Worm (Caenorhabditis elegans): Measurements from ENCODE around the gene hrg-3.

hrg-3 gene

ce11 chrV:9801965-9802364 lies 45.7 kb downstream of the hrg-3 start, which contains the start of gene F46B6.10:
Gene F46B6.10 (minus strand): TSS chrV:9802065.
- TF ChIP-seq C16A3.4 (tag; optimal IDR thresholded peaks at IDR 0.05): no peak
- no peak for TF ChIP-seq isw-1 (GFP tag; IDR thresholded peaks at IDR 0.05)
- TF ChIP-seq zip-4 (GFP tag; optimal IDR thresholded peaks at IDR 0.05): no peak
- TF ChIP-seq mef-2 (tag; optimal IDR thresholded peaks at IDR 0.05): no peak
- no peak for TF ChIP-seq sox-4 (tag; optimal IDR thresholded peaks at IDR 0.05)
- no peak for TF ChIP-seq hpl-2 (GFP tag; optimal IDR thresholded peaks at IDR 0.05)
- no peak for TF ChIP-seq C34B4.2 (tag; optimal IDR thresholded peaks at IDR 0.05)
- no peak for TF ChIP-seq nhr-90 (tag; optimal IDR thresholded peaks at IDR 0.05; ENCODE audit: poor library complexity)
- TF ChIP-seq aly-2 (tag; optimal IDR thresholded peaks at IDR 0.05): no peak
- no peak for TF ChIP-seq ceh-8 (GFP tag; optimal IDR thresholded peaks at IDR 0.05)
- TF ChIP-seq mep-1 (tag; optimal IDR thresholded peaks at IDR 0.05): no peak
- TF ChIP-seq nhr-11 (tag; optimal IDR thresholded peaks at IDR 0.05): no peak

- TF ChIP-seq efl-1 (optimal IDR thresholded peaks at IDR 0.05) (no peak), efl-1 (GFP tag; optimal IDR thresholded peaks at IDR 0.05 in 1 of 2) (peak in 1 of 2 experiments; percentile 72), mep-1 (tag; optimal IDR thresholded peaks at IDR 0.05) (no peak), egl-13 (tag; optimal IDR thresholded peaks at IDR 0.05) (no peak)
Observed at ce11 chrV:9803176-9803575, 46.9 kb downstream of the hrg-3 start, which contains the start of gene sru-39. Gene sru-39 (plus strand): TSS chrV:9803476.

ce11 chrV:9805161-9805560 lies 48.9 kb downstream of the hrg-3 start, which contains the start of gene sru-37:
Gene sru-37 (plus strand): TSS chrV:9805461.
- no peak for TF ChIP-seq hlh-4 (tag; optimal IDR thresholded peaks at IDR 0.05)
- TF ChIP-seq C04F5.9 (tag; optimal IDR thresholded peaks at IDR 0.05): no peak
- no peak for TF ChIP-seq mab-9 (GFP tag; IDR thresholded peaks at IDR 0.05)
- no peak for TF ChIP-seq hlh-17 (GFP tag; optimal IDR thresholded peaks at IDR 0.05; ENCODE audit: borderline replicate concordance)
- TF ChIP-seq nhr-85 (tag): no peak
- TF ChIP-seq hpl-2 (GFP tag; optimal IDR thresholded peaks at IDR 0.05): no peak
- TF ChIP-seq swsn-7 (tag; optimal IDR thresholded peaks at IDR 0.05): no peak
- TF ChIP-seq ceh-8 (GFP tag; optimal IDR thresholded peaks at IDR 0.05): no peak
- no peak for TF ChIP-seq irx-1 (tag; optimal IDR thresholded peaks at IDR 0.05)
- no peak for TF ChIP-seq jun-1 (tag; optimal IDR thresholded peaks at IDR 0.05)
- no peak for TF ChIP-seq lsy-2 (tag; optimal IDR thresholded peaks at IDR 0.05)
- TF ChIP-seq lin-14 (GFP tag; optimal IDR thresholded peaks at IDR 0.05): no peak
- TF ChIP-seq fkh-8 (tag; optimal IDR thresholded peaks at IDR 0.05): no peak
- no peak for TF ChIP-seq egl-13 (tag; optimal IDR thresholded peaks at IDR 0.05)
- no peak for TF ChIP-seq grh-1 (GFP tag; IDR thresholded peaks at IDR 0.05)

All from whole organism, L1 larva.